In the genomic region with DNA sequence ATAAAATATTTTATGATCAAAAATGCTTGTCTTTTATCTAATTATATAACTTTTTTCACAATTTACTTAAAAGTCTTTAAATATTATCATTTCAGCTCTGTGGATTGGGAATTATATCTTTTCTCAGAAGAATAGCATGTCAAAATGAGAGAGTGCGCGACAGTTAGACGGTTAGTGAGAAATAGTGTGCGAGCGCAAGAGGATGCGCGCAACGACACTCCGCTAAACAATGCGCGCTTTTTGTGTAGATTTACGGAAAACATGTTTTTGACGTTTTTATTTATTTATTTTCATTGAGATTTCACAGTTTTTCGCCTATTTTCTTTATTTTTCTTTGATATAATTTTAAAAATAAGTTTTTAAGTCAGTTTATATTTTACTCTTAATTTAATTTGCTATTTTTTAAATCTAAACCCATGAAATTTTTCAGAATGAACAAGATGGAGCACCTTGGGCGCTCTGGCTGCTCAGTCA, we compare ENCODE assay signal across 4 worm cellular contexts.
TF ChIP-seq lines count a peak whose summit lies in the region.

A gene (plus strand): TSS at position 424 of the 474 bp plus-strand sequence.

TF ChIP-seq in whole organism, L2 larva, 48 proteins besides CTCF, POLR2A, EP300 and RAD21 (continues in another document):
- TF ChIP-seq R02D3.7 (tag; optimal IDR thresholded peaks at IDR 0.05; lab: Kevin White, UChicago) (peak; percentile 92), zag-1 (tag; optimal IDR thresholded peaks at IDR 0.05; lab: Kevin White, UChicago) (no peak), nhr-6 (tag; optimal IDR thresholded peaks at IDR 0.05; lab: Kevin White, UChicago) (peak; percentile 80), nhr-77 (tag; optimal IDR thresholded peaks at IDR 0.05; lab: Kevin White, UChicago) (no peak), nhr-21 (tag; optimal IDR thresholded peaks at IDR 0.05; lab: Kevin White, UChicago) (peak; percentile 90), aly-2 (tag; optimal IDR thresholded peaks at IDR 0.05; lab: Kevin White, UChicago) (no peak), ceh-82 (tag; optimal IDR thresholded peaks at IDR 0.05; lab: Kevin White, UChicago) (peak; percentile 27), lin-13 (GFP tag; optimal IDR thresholded peaks at IDR 0.05; lab: Kevin White, UChicago) (peak; percentile 80), ama-1 (optimal IDR thresholded peaks at IDR 0.05; lab: Kevin White, UChicago) (no peak), mab-5 (tag; optimal IDR thresholded peaks at IDR 0.05; lab: Kevin White, UChicago) (peak; percentile 85), crh-2 (tag; optimal IDR thresholded peaks at IDR 0.05; lab: Kevin White, UChicago) (peak; percentile 88), dmd-4 (tag; optimal IDR thresholded peaks at IDR 0.05; lab: Kevin White, UChicago) (no peak), nhr-129 (tag; optimal IDR thresholded peaks at IDR 0.05; lab: Kevin White, UChicago) (peak; percentile 63), elt-3 (tag; optimal IDR thresholded peaks at IDR 0.05; lab: Kevin White, UChicago) (no peak), elt-1 (tag; optimal IDR thresholded peaks at IDR 0.05; lab: Kevin White, UChicago) (no peak), nhr-10 (tag; optimal IDR thresholded peaks at IDR 0.05; lab: Kevin White, UChicago) (no peak), Y55F3AM.14 (GFP tag; optimal IDR thresholded peaks at IDR 0.05; lab: Kevin White, UChicago) (no peak), nhr-11 (tag; optimal IDR thresholded peaks at IDR 0.05; lab: Kevin White, UChicago) (no peak), sma-3 (GFP tag; optimal IDR thresholded peaks at IDR 0.05; lab: Kevin White, UChicago) (peak; percentile 89), lin-39 (tag; optimal IDR thresholded peaks at IDR 0.05; lab: Kevin White, UChicago) (no peak), unc-55 (GFP tag; optimal IDR thresholded peaks at IDR 0.05; lab: Kevin White, UChicago) (peak; percentile 89), unc-39 (tag; optimal IDR thresholded peaks at IDR 0.05; lab: Kevin White, UChicago) (no peak)

TF ChIP-seq in whole organism, L4 larva, 104 proteins besides CTCF, POLR2A, EP300 and RAD21 (continues in another document):
- no peak for TF ChIP-seq nhr-42 (GFP tag; IDR thresholded peaks at IDR 0.05; lab: Robert Waterston, UW)
- TF ChIP-seq madf-5 (GFP tag; IDR thresholded peaks at IDR 0.05; lab: Robert Waterston, UW): no peak
- no peak for TF ChIP-seq ces-1 (GFP tag; optimal IDR thresholded peaks at IDR 0.05; lab: Kevin White, UChicago)
- no peak for TF ChIP-seq mxl-3 (GFP tag; optimal IDR thresholded peaks at IDR 0.05; lab: Kevin White, UChicago)
- no peak for TF ChIP-seq nhr-76 (tag; optimal IDR thresholded peaks at IDR 0.05; lab: Kevin White, UChicago)
- no peak for TF ChIP-seq vab-7 (GFP tag; IDR thresholded peaks at IDR 0.05; lab: Robert Waterston, UW)
- TF ChIP-seq nhr-6 (tag; optimal IDR thresholded peaks at IDR 0.05; lab: Kevin White, UChicago): peak; percentile 68
- TF ChIP-seq F44E2.7 (GFP tag; IDR thresholded peaks at IDR 0.05; lab: Robert Waterston, UW): no peak
- TF ChIP-seq saeg-2 (GFP tag; IDR thresholded peaks at IDR 0.05; lab: Robert Waterston, UW): no peak
- no peak for TF ChIP-seq ZK546.5 (tag; optimal IDR thresholded peaks at IDR 0.05; lab: Kevin White, UChicago)
- TF ChIP-seq aha-1 (tag; lab: Kevin White, UChicago): no peak
- TF ChIP-seq lin-39 (tag; optimal IDR thresholded peaks at IDR 0.05; lab: Kevin White, UChicago): no peak
- TF ChIP-seq ceh-32 (tag; optimal IDR thresholded peaks at IDR 0.05; lab: Kevin White, UChicago; ENCODE audit: poor library complexity): no peak
- peak; percentile 75 for TF ChIP-seq nhr-102 (tag; optimal IDR thresholded peaks at IDR 0.05; lab: Kevin White, UChicago)
- no peak for TF ChIP-seq jun-1 (tag; optimal IDR thresholded peaks at IDR 0.05; lab: Kevin White, UChicago)
- no peak for TF ChIP-seq tag-97 (GFP tag; IDR thresholded peaks at IDR 0.05; lab: Robert Waterston, UW)
- TF ChIP-seq madf-9 (GFP tag; conservative IDR thresholded peaks at IDR 0.05; lab: Robert Waterston, UW): no peak
- TF ChIP-seq ceh-44 (GFP tag; IDR thresholded peaks at IDR 0.05; lab: Robert Waterston, UW): no peak
- TF ChIP-seq nhr-11 (tag; optimal IDR thresholded peaks at IDR 0.05; lab: Kevin White, UChicago): peak; percentile 20
- no peak for TF ChIP-seq lin-29 (GFP tag; IDR thresholded peaks at IDR 0.05; lab: Robert Waterston, UW)
- TF ChIP-seq nhr-48 (tag; optimal IDR thresholded peaks at IDR 0.05; lab: Kevin White, UChicago): peak; percentile 52
- no peak for TF ChIP-seq spr-1 (tag; optimal IDR thresholded peaks at IDR 0.05; lab: Kevin White, UChicago)
- no peak for TF ChIP-seq lin-15B (tag; optimal IDR thresholded peaks at IDR 0.05; lab: Kevin White, UChicago)
- TF ChIP-seq daf-12 (tag; optimal IDR thresholded peaks at IDR 0.05; lab: Kevin White, UChicago): no peak

TF ChIP-seq in whole organism, late embryonic, 69 proteins besides CTCF, POLR2A, EP300 and RAD21:
- TF ChIP-seq eyg-1 (tag; optimal IDR thresholded peaks at IDR 0.05; lab: Kevin White, UChicago) (no peak), dve-1 (tag; optimal IDR thresholded peaks at IDR 0.05; lab: Kevin White, UChicago) (peak; percentile 51), sdc-2 (tag; optimal IDR thresholded peaks at IDR 0.05; lab: Kevin White, UChicago) (peak; percentile 28), zip-5 (tag; optimal IDR thresholded peaks at IDR 0.05; lab: Kevin White, UChicago) (no peak), ceh-34 (tag; optimal IDR thresholded peaks at IDR 0.05; lab: Kevin White, UChicago) (no peak), nfya-1 (tag; optimal IDR thresholded peaks at IDR 0.05; lab: Kevin White, UChicago) (peak; percentile 58), pax-1 (tag; optimal IDR thresholded peaks at IDR 0.05; lab: Kevin White, UChicago) (peak; percentile 60), Y22D7AL.16 (tag; optimal IDR thresholded peaks at IDR 0.05; lab: Kevin White, UChicago) (no peak), unc-55 (GFP tag; optimal IDR thresholded peaks at IDR 0.05; lab: Kevin White, UChicago) (peak; percentile 35)
TF ChIP-seq in whole organism, late embryonic: peak in this region for 5.

TF ChIP-seq in whole organism, mixed stage, embryonic, 35 proteins besides CTCF, POLR2A, EP300 and RAD21:
- TF ChIP-seq sptf-1 (tag; optimal IDR thresholded peaks at IDR 0.05; lab: Kevin White, UChicago): no peak
- no peak for TF ChIP-seq ceh-83 (GFP tag; optimal IDR thresholded peaks at IDR 0.05; lab: Kevin White, UChicago)
- TF ChIP-seq nhr-2 (tag; optimal IDR thresholded peaks at IDR 0.05; lab: Kevin White, UChicago): peak; percentile 13
- no peak for TF ChIP-seq unc-39 (tag; optimal IDR thresholded peaks at IDR 0.05; lab: Kevin White, UChicago)
- no peak for TF ChIP-seq nhr-12 (tag; optimal IDR thresholded peaks at IDR 0.05; lab: Kevin White, UChicago)
- TF ChIP-seq ham-2 (GFP tag; optimal IDR thresholded peaks at IDR 0.05; lab: Kevin White, UChicago): no peak
- TF ChIP-seq sem-2 (GFP tag; optimal IDR thresholded peaks at IDR 0.05; lab: Kevin White, UChicago): no peak
- peak; percentile 50 for TF ChIP-seq lsy-2 (tag; optimal IDR thresholded peaks at IDR 0.05; lab: Kevin White, UChicago)
- TF ChIP-seq elt-3 (tag; optimal IDR thresholded peaks at IDR 0.05; lab: Kevin White, UChicago): no peak
- no peak for TF ChIP-seq flh-1 (GFP tag; optimal IDR thresholded peaks at IDR 0.05; lab: Kevin White, UChicago)
- TF ChIP-seq nhr-237 (tag; optimal IDR thresholded peaks at IDR 0.05; lab: Kevin White, UChicago): peak; percentile 74
- no peak for TF ChIP-seq hlh-1 (tag; optimal IDR thresholded peaks at IDR 0.05; lab: Kevin White, UChicago)
- TF ChIP-seq elt-1 (tag; optimal IDR thresholded peaks at IDR 0.05; lab: Kevin White, UChicago; ENCODE audit: borderline replicate concordance, insufficient read depth): no peak
- peak; percentile 79 for TF ChIP-seq pha-4 (tag; optimal IDR thresholded peaks at IDR 0.05; lab: Kevin White, UChicago)
- TF ChIP-seq bed-3 (GFP tag; optimal IDR thresholded peaks at IDR 0.05; lab: Kevin White, UChicago): no peak
- peak; percentile 67 for TF ChIP-seq ces-1 (GFP tag; optimal IDR thresholded peaks at IDR 0.05; lab: Kevin White, UChicago)
- no peak for TF ChIP-seq ztf-11 (tag; optimal IDR thresholded peaks at IDR 0.05; lab: Kevin White, UChicago)
- TF ChIP-seq ceh-39 (tag; optimal IDR thresholded peaks at IDR 0.05; lab: Kevin White, UChicago): no peak
- TF ChIP-seq mab-5 (tag; optimal IDR thresholded peaks at IDR 0.05; lab: Kevin White, UChicago): peak; percentile 4
- no peak for TF ChIP-seq blmp-1 (tag; optimal IDR thresholded peaks at IDR 0.05; lab: Kevin White, UChicago)
- TF ChIP-seq ceh-43 (GFP tag; optimal IDR thresholded peaks at IDR 0.05; lab: Kevin White, UChicago): no peak
- no peak for TF ChIP-seq zip-8 (tag; optimal IDR thresholded peaks at IDR 0.05; lab: Kevin White, UChicago)
- TF ChIP-seq nhr-28 (tag; optimal IDR thresholded peaks at IDR 0.05; lab: Kevin White, UChicago): no peak
- no peak for TF ChIP-seq unc-62 (GFP tag; optimal IDR thresholded peaks at IDR 0.05; lab: Kevin White, UChicago)
- no peak for TF ChIP-seq unc-120 (tag; optimal IDR thresholded peaks at IDR 0.05; lab: Kevin White, UChicago; ENCODE audit: poor library complexity, severe bottlenecking)
- TF ChIP-seq M03D4.4 (tag; optimal IDR thresholded peaks at IDR 0.05; lab: Kevin White, UChicago): no peak
- peak; percentile 65 for TF ChIP-seq mep-1 (tag; optimal IDR thresholded peaks at IDR 0.05; lab: Kevin White, UChicago)
- no peak for TF ChIP-seq drap-1 (GFP tag; optimal IDR thresholded peaks at IDR 0.05; lab: Kevin White, UChicago)
- no peak for TF ChIP-seq snpc-4 (tag; optimal IDR thresholded peaks at IDR 0.05; lab: Kevin White, UChicago)
- no peak for TF ChIP-seq tbx-8 (GFP tag; optimal IDR thresholded peaks at IDR 0.05; lab: Kevin White, UChicago)
- TF ChIP-seq lin-32 (GFP tag; optimal IDR thresholded peaks at IDR 0.05; lab: Kevin White, UChicago): no peak
